Worm (Caenorhabditis elegans): ENCODE results near the gene clp-1.

- TF ChIP-seq bed-2 (GFP tag; IDR thresholded peaks at IDR 0.05) (no peak), F49E8.2 (tag; optimal IDR thresholded peaks at IDR 0.05; ENCODE audit: insufficient read depth) (no peak), lin-26 (GFP tag; IDR thresholded peaks at IDR 0.05) (no peak), mes-4 (tag; optimal IDR thresholded peaks at IDR 0.05) (no peak), B0019.2 (GFP tag; conservative IDR thresholded peaks at IDR 0.05) (peak; percentile 19; the same call in 1 of the 2 replicates)
Measured at ce11 chrIII:7986585-7987171, 6.9 kb downstream of the clp-1 start, which contains the start of gene hrpk-2.
